Fruit fly (Drosophila melanogaster) S2 (cell line): ENCODE results near the gene CG7685.

Experiments used
- CG8478 ChIP-seq: fragments of >200 bp; optimal IDR thresholded peaks from 2 replicates; lab custom pipeline; 2018
- CTCF ChIP-seq, 2 experiments: fragments of >200 bp; optimal IDR thresholded peaks; 2 replicates each; lab custom pipeline; 2018

DNA sequence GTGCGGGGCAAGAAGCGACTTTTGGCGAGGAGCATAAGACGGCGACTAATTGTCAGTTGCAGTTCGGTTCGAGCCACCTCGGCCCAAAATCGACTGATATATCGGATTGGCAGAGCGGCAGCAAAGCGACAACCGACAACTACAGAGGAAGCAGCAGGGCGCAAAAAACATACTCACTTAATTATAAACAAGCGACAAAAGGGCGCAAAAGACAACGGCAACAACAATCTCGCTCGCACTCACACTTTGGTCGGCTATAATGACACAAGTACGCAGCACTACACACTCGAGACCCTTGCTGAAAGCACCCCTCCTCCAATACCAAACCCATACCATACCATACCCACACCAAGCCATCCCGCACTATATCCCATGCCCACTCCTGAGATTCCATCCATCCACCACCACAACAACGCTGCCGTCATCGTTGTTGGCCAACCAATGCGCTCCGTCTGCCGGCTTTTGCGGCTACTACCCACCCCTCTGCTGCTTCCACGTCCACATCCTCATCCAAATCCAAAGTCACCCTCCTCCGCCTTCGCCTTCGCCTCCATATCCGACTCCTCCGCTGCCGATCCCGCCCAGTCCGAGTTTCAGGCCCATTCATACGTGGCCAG lies 31.9 kb upstream of the CG7685 start, which contains the start of gene gl:
- TF ChIP-seq CTCF (optimal IDR thresholded peaks at IDR 0.05; lab: Kevin White, UChicago) (no peak), CG8478 (lab: Kevin White, UChicago) (no peak)
